Worm (Caenorhabditis elegans) whole organism, mixed stage, embryonic: Measurements from ENCODE around the gene C17F4.11.

ENCODE experiments used
- M03D4.4 ChIP-seq: sonication (generic microtip); optimal IDR thresholded peaks from 2 replicates; lab custom pipeline; 2017; ENCODE audit warnings: mild to moderate bottlenecking, missing genetic modification characterization, missing compliant biosample characterization
- bed-3 ChIP-seq: fragments of 200-800 bp; sonication (Bioruptor generic); optimal IDR thresholded peaks from 3 replicates; lab custom pipeline; 2018; ENCODE audit warnings: mild to moderate bottlenecking, missing genetic modification characterization, moderate library complexity, missing compliant biosample characterization
- blmp-1 ChIP-seq: fragments of 150-350 bp; optimal IDR thresholded peaks from 2 replicates; lab custom pipeline; 2014; ENCODE audit warnings: missing biosample characterization, missing genetic modification characterization
- ceh-39 ChIP-seq: fragments of 150-350 bp; optimal IDR thresholded peaks from 2 replicates; lab custom pipeline; 2014; ENCODE audit warnings: missing biosample characterization, missing genetic modification characterization
- ceh-43 ChIP-seq: fragments of 200-800 bp; sonication (Bioruptor generic); optimal IDR thresholded peaks from 2 replicates; lab custom pipeline; 2018; ENCODE audit warnings: mild to moderate bottlenecking, missing genetic modification characterization, moderate library complexity, missing compliant biosample characterization
- ceh-83 ChIP-seq: fragments of 200-800 bp; sonication (Bioruptor generic); optimal IDR thresholded peaks from 2 replicates; lab custom pipeline; 2018; ENCODE audit warnings: mild to moderate bottlenecking, missing genetic modification characterization, missing compliant biosample characterization
- ces-1 ChIP-seq: fragments of 150-350 bp; optimal IDR thresholded peaks from 2 replicates; lab custom pipeline; 2014; ENCODE audit warnings: missing biosample characterization, missing genetic modification reagents, missing genetic modification characterization
- cnd-1 ChIP-seq: fragments of 200-800 bp; sonication (Bioruptor generic); optimal IDR thresholded peaks from 2 replicates; lab custom pipeline; 2018; ENCODE audit warnings: mild to moderate bottlenecking, missing genetic modification characterization, missing compliant biosample characterization
- drap-1 ChIP-seq: fragments of 200-800 bp; sonication (Bioruptor generic); optimal IDR thresholded peaks from 3 replicates; lab custom pipeline; 2018; ENCODE audit warnings: mild to moderate bottlenecking, missing genetic modification characterization, missing compliant biosample characterization
- elt-1 ChIP-seq: sonication (generic microtip); optimal IDR thresholded peaks from 2 replicates; lab custom pipeline; 2017; ENCODE audit warnings: missing genetic modification characterization, mild to moderate bottlenecking, missing compliant biosample characterization, antibody characterized with exemption, moderate library complexity, borderline replicate concordance; ENCODE audit not compliant: insufficient read depth
- elt-3 ChIP-seq: fragments of 150-350 bp; optimal IDR thresholded peaks from 2 replicates; lab custom pipeline; 2014; ENCODE audit warnings: missing biosample characterization, missing genetic modification characterization
- flh-1 ChIP-seq: fragments of 200-800 bp; sonication (Bioruptor generic); optimal IDR thresholded peaks from 2 replicates; lab custom pipeline; 2018; ENCODE audit warnings: mild to moderate bottlenecking, missing genetic modification characterization, moderate library complexity, missing compliant biosample characterization
- ham-2 ChIP-seq: fragments of 200-800 bp; sonication (Bioruptor generic); optimal IDR thresholded peaks from 2 replicates; lab custom pipeline; 2018; ENCODE audit warnings: mild to moderate bottlenecking, missing genetic modification characterization, missing compliant biosample characterization
- hlh-1 ChIP-seq: fragments of 150-350 bp; optimal IDR thresholded peaks from 2 replicates; lab custom pipeline; 2014; ENCODE audit warnings: missing biosample characterization, missing genetic modification reagents, missing genetic modification characterization
- lin-13 ChIP-seq: fragments of 150-350 bp; optimal IDR thresholded peaks from 2 replicates; lab custom pipeline; 2014; ENCODE audit warnings: missing biosample characterization, missing genetic modification characterization
- lin-32 ChIP-seq: fragments of 200-800 bp; sonication (Bioruptor generic); optimal IDR thresholded peaks from 2 replicates; lab custom pipeline; 2018; ENCODE audit warnings: mild to moderate bottlenecking, missing genetic modification characterization, missing compliant biosample characterization
- lsy-2 ChIP-seq: fragments of 150-350 bp; optimal IDR thresholded peaks from 2 replicates; lab custom pipeline; 2014; ENCODE audit warnings: missing biosample characterization, missing genetic modification characterization
- mab-5 ChIP-seq: fragments of 150-350 bp; optimal IDR thresholded peaks from 2 replicates; lab custom pipeline; 2014; ENCODE audit warnings: missing biosample characterization, missing genetic modification characterization
- mep-1 ChIP-seq: fragments of 150-350 bp; optimal IDR thresholded peaks from 2 replicates; lab custom pipeline; 2017; ENCODE audit warnings: missing biosample characterization, missing genetic modification reagents, missing genetic modification characterization, inconsistent platforms
- mls-2 ChIP-seq: sonication (generic microtip); optimal IDR thresholded peaks from 2 replicates; lab custom pipeline; 2016; ENCODE audit warnings: mild to moderate bottlenecking, missing genetic modification characterization, moderate library complexity, missing compliant biosample characterization
- nhr-12 ChIP-seq: fragments of 150-350 bp; optimal IDR thresholded peaks from 2 replicates; lab custom pipeline; 2014; ENCODE audit warnings: missing biosample characterization, missing genetic modification characterization
- nhr-2 ChIP-seq: fragments of 150-350 bp; optimal IDR thresholded peaks from 2 replicates; lab custom pipeline; 2014; ENCODE audit warnings: missing biosample characterization, missing genetic modification characterization
- nhr-237 ChIP-seq: fragments of 150-350 bp; optimal IDR thresholded peaks from 2 replicates; lab custom pipeline; 2014; ENCODE audit warnings: missing biosample characterization, missing genetic modification characterization
- nhr-28 ChIP-seq: fragments of 150-350 bp; optimal IDR thresholded peaks from 2 replicates; lab custom pipeline; 2014; ENCODE audit warnings: missing biosample characterization, missing genetic modification characterization
- nhr-76 ChIP-seq: sonication (generic microtip); optimal IDR thresholded peaks from 2 replicates; lab custom pipeline; 2017; ENCODE audit warnings: missing biosample characterization, missing genetic modification characterization
- pha-4 ChIP-seq: fragments of 150-350 bp; optimal IDR thresholded peaks from 2 replicates; lab custom pipeline; 2018; ENCODE audit warnings: missing biosample characterization, missing genetic modification reagents, missing genetic modification characterization
- sem-2 ChIP-seq: fragments of 200-800 bp; sonication (Bioruptor generic); optimal IDR thresholded peaks from 2 replicates; lab custom pipeline; 2018; ENCODE audit warnings: mild to moderate bottlenecking, missing genetic modification characterization, missing compliant biosample characterization
- snpc-4 ChIP-seq: fragments of 150-350 bp; optimal IDR thresholded peaks from 2 replicates; lab custom pipeline; 2014; ENCODE audit warnings: missing biosample characterization, missing genetic modification characterization
- sptf-1 ChIP-seq: sonication (generic microtip); optimal IDR thresholded peaks from 2 replicates; lab custom pipeline; 2017; ENCODE audit warnings: mild to moderate bottlenecking, missing genetic modification characterization, moderate library complexity, missing compliant biosample characterization
- tbx-8 ChIP-seq: fragments of 200-800 bp; sonication (Bioruptor generic); optimal IDR thresholded peaks from 2 replicates; lab custom pipeline; 2018; ENCODE audit warnings: mild to moderate bottlenecking, missing genetic modification characterization, moderate library complexity, missing compliant biosample characterization
- unc-120 ChIP-seq: sonication (generic microtip); optimal IDR thresholded peaks from 2 replicates; lab custom pipeline; 2017; ENCODE audit warnings: missing genetic modification characterization, missing compliant biosample characterization; ENCODE audit not compliant: poor library complexity, severe bottlenecking
- unc-39 ChIP-seq: fragments of 150-350 bp; optimal IDR thresholded peaks from 2 replicates; lab custom pipeline; 2014; ENCODE audit warnings: missing biosample characterization, missing genetic modification characterization
- unc-62 ChIP-seq: fragments of 150-350 bp; optimal IDR thresholded peaks from 2 replicates; lab custom pipeline; 2014; ENCODE audit warnings: missing biosample characterization, missing genetic modification reagents, missing genetic modification characterization
- zip-8 ChIP-seq: fragments of 150-350 bp; optimal IDR thresholded peaks from 2 replicates; lab custom pipeline; 2014; ENCODE audit warnings: missing biosample characterization, missing genetic modification characterization
- ztf-11 ChIP-seq: fragments of 150-350 bp; optimal IDR thresholded peaks from 2 replicates; lab custom pipeline; 2014; ENCODE audit warnings: missing biosample characterization, missing genetic modification characterization

C17F4.11 gene

ce11 chrII:3262504-3262903 is 25.2 kb downstream of the C17F4.11 start, which contains the start of gene F02E11.2:
TSS of gene F02E11.2 (plus strand) at chrII:3262804.
- no peak for TF ChIP-seq lin-13 (tag; lab: Kevin White, UChicago)
- no peak for TF ChIP-seq unc-39
- no peak for TF ChIP-seq bed-3 (GFP tag; lab: Kevin White, UChicago)
- no peak for TF ChIP-seq ces-1 (GFP tag; lab: Kevin White, UChicago)
- TF ChIP-seq ceh-39 (tag; lab: Kevin White, UChicago): no peak

ce11 chrII:3264704-3265103 is 27.4 kb downstream of the C17F4.11 start:
- TF ChIP-seq mep-1 (tag; lab: Kevin White, UChicago) (no peak), ceh-43 (GFP tag; lab: Kevin White, UChicago) (no peak), ham-2 (no peak), nhr-28 (tag; lab: Kevin White, UChicago) (no peak), mab-5 (tag; lab: Kevin White, UChicago) (no peak), blmp-1 (tag; lab: Kevin White, UChicago) (no peak)

- TF ChIP-seq flh-1 (GFP tag; lab: Kevin White, UChicago) (no peak), mab-5 (tag; lab: Kevin White, UChicago) (no peak), nhr-237 (tag; lab: Kevin White, UChicago) (no peak), lin-32 (GFP tag; lab: Kevin White, UChicago) (no peak), unc-62 (GFP tag; lab: Kevin White, UChicago) (no peak), ztf-11 (tag; lab: Kevin White, UChicago) (no peak), nhr-76 (no peak), pha-4 (tag; lab: Kevin White, UChicago) (no peak), sem-2 (no peak), nhr-2 (tag; lab: Kevin White, UChicago) (no peak), ceh-43 (GFP tag; lab: Kevin White, UChicago) (no peak), lsy-2 (tag; lab: Kevin White, UChicago) (no peak)
Measured at ce11 chrII:3267365-3267764, 30.1 kb downstream of the C17F4.11 start, which contains the start of gene F02E11.7. TSS of gene F02E11.7 (plus strand) at chrII:3267665.

ce11 chrII:3267815-3268214 is 30.5 kb downstream of the C17F4.11 start:
- no peak for TF ChIP-seq nhr-76
- no peak for TF ChIP-seq lin-32 (GFP tag; lab: Kevin White, UChicago)
- TF ChIP-seq cnd-1 (tag; lab: Kevin White, UChicago): peak; percentile 30
- no peak for TF ChIP-seq nhr-2 (tag; lab: Kevin White, UChicago)
- no peak for TF ChIP-seq bed-3 (GFP tag; lab: Kevin White, UChicago)
- no peak for TF ChIP-seq ceh-43 (GFP tag; lab: Kevin White, UChicago)
- TF ChIP-seq ceh-83 (GFP tag; lab: Kevin White, UChicago): peak; percentile 53
- TF ChIP-seq nhr-12 (tag; lab: Kevin White, UChicago): no peak
- no peak for TF ChIP-seq mab-5 (tag; lab: Kevin White, UChicago)
- TF ChIP-seq drap-1 (GFP tag; lab: Kevin White, UChicago): peak; percentile 26
- no peak for TF ChIP-seq snpc-4 (tag; lab: Kevin White, UChicago)
- no peak for TF ChIP-seq ham-2
- no peak for TF ChIP-seq unc-120
- TF ChIP-seq nhr-237 (tag; lab: Kevin White, UChicago): no peak

ce11 chrII:3270598-3270997 is 33.3 kb downstream of the C17F4.11 start:
- no peak for TF ChIP-seq cnd-1 (tag; lab: Kevin White, UChicago)
- TF ChIP-seq nhr-28 (tag; lab: Kevin White, UChicago): no peak
- no peak for TF ChIP-seq nhr-76
- no peak for TF ChIP-seq nhr-237 (tag; lab: Kevin White, UChicago)
- no peak for TF ChIP-seq unc-62 (GFP tag; lab: Kevin White, UChicago)
- no peak for TF ChIP-seq ham-2
- no peak for TF ChIP-seq elt-1 (tag; lab: Kevin White, UChicago)
- TF ChIP-seq nhr-2 (tag; lab: Kevin White, UChicago): no peak
- TF ChIP-seq sptf-1 (tag; lab: Kevin White, UChicago): no peak
- no peak for TF ChIP-seq ceh-43 (GFP tag; lab: Kevin White, UChicago)
- no peak for TF ChIP-seq flh-1 (GFP tag; lab: Kevin White, UChicago)
- TF ChIP-seq nhr-12 (tag; lab: Kevin White, UChicago): no peak

- TF ChIP-seq cnd-1 (tag; lab: Kevin White, UChicago): no peak
- TF ChIP-seq sptf-1 (tag; lab: Kevin White, UChicago): no peak
- TF ChIP-seq tbx-8 (GFP tag; lab: Kevin White, UChicago): no peak
- TF ChIP-seq zip-8 (tag; lab: Kevin White, UChicago): no peak
- no peak for TF ChIP-seq snpc-4 (tag; lab: Kevin White, UChicago)
- no peak for TF ChIP-seq lsy-2 (tag; lab: Kevin White, UChicago)
- no peak for TF ChIP-seq mab-5 (tag; lab: Kevin White, UChicago)
- no peak for TF ChIP-seq unc-120
- no peak for TF ChIP-seq unc-62 (GFP tag; lab: Kevin White, UChicago)
- TF ChIP-seq drap-1 (GFP tag; lab: Kevin White, UChicago): no peak
- no peak for TF ChIP-seq hlh-1 (tag; lab: Kevin White, UChicago)
- no peak for TF ChIP-seq elt-1 (tag; lab: Kevin White, UChicago)
- TF ChIP-seq lin-13 (tag; lab: Kevin White, UChicago): no peak
- TF ChIP-seq ceh-39 (tag; lab: Kevin White, UChicago): no peak
- no peak for TF ChIP-seq M03D4.4 (tag; lab: Kevin White, UChicago)
- no peak for TF ChIP-seq nhr-237 (tag; lab: Kevin White, UChicago)
- TF ChIP-seq ham-2: no peak
- no peak for TF ChIP-seq elt-3 (tag; lab: Kevin White, UChicago)
- no peak for TF ChIP-seq lin-32 (GFP tag; lab: Kevin White, UChicago)
- TF ChIP-seq mls-2 (tag; lab: Kevin White, UChicago): no peak
Measured at ce11 chrII:3274923-3275322, 37.7 kb downstream of the C17F4.11 start, which contains the start of gene F02E11.3. TSS of gene F02E11.3 (minus strand) at chrII:3275023.
